Fruit fly (Drosophila melanogaster) whole organism, embryonic: ENCODE results near the gene CG5762.

Experiments
- CG6654 ChIP-seq: fragments of 200-800 bp; sonication (Bioruptor generic); optimal IDR thresholded peaks from 2 replicates; lab custom pipeline; 2017; ENCODE audit warnings: missing biosample characterization, mild to moderate bottlenecking, missing genetic modification characterization
- CkIIα-i1 ChIP-seq: fragments of 200-800 bp; sonication (Bioruptor generic); IDR thresholded peaks from 2 replicates; pipeline ENCODE4 v1.3.6; 2022; ENCODE audit warnings: missing biosample characterization, missing genetic modification characterization
- bsh ChIP-seq, 2 experiments: fragments of 200-800 bp; sonication (Bioruptor generic); optimal IDR thresholded peaks; 2 replicates each; lab custom pipeline; 2017 to 2018; ENCODE audit warnings: mild to moderate bottlenecking in 2 of 2, missing biosample characterization in 2 of 2, missing genetic modification characterization in 2 of 2, moderate library complexity in 1 of 2
- sens-2 ChIP-seq: fragments of 200-800 bp; sonication (Bioruptor generic); IDR thresholded peaks from 2 replicates; pipeline ENCODE4 v1.3.6; 2022; ENCODE audit warnings: missing biosample characterization, missing genetic modification characterization
- tio ChIP-seq: fragments of 200-800 bp; sonication (Bioruptor generic); optimal IDR thresholded peaks from 2 replicates; lab custom pipeline; 2017; ENCODE audit warnings: missing biosample characterization, missing genetic modification characterization, inconsistent platforms

Gene CG5762

dm6 chr3R:24318217-24319082, 43.0 kb downstream of the CG5762 start, which contains the start of the genes Nab2 and BRWD3 (continued):
- TF ChIP-seq CG6654 (no peak), bsh (GFP tag; optimal IDR thresholded peaks at IDR 0.05; lab: Kevin White, UChicago) (no peak), CkIIα-i1 (GFP tag; lab: Robert Waterston, UW) (no peak), sens-2 (peak; percentile 20; the same call in 1 of the 2 replicates), tio (GFP tag; lab: Kevin White, UChicago) (no peak)
